Worm (Caenorhabditis elegans) whole organism, mixed stage, embryonic: Measurements from ENCODE around the gene F45E1.5.

ENCODE experiments used
- blmp-1 ChIP-seq: fragments of 150-350 bp; optimal IDR thresholded peaks from 2 replicates; lab custom pipeline; 2014; ENCODE audit warnings: missing biosample characterization, missing genetic modification characterization
- elt-3 ChIP-seq: fragments of 150-350 bp; optimal IDR thresholded peaks from 2 replicates; lab custom pipeline; 2014; ENCODE audit warnings: missing biosample characterization, missing genetic modification characterization
- mep-1 ChIP-seq: fragments of 150-350 bp; optimal IDR thresholded peaks from 2 replicates; lab custom pipeline; 2017; ENCODE audit warnings: missing biosample characterization, missing genetic modification reagents, missing genetic modification characterization, inconsistent platforms
- nhr-28 ChIP-seq: fragments of 150-350 bp; optimal IDR thresholded peaks from 2 replicates; lab custom pipeline; 2014; ENCODE audit warnings: missing biosample characterization, missing genetic modification characterization
- pha-4 ChIP-seq: fragments of 150-350 bp; optimal IDR thresholded peaks from 2 replicates; lab custom pipeline; 2018; ENCODE audit warnings: missing biosample characterization, missing genetic modification reagents, missing genetic modification characterization
- unc-120 ChIP-seq: sonication (generic microtip); optimal IDR thresholded peaks from 2 replicates; lab custom pipeline; 2017; ENCODE audit warnings: missing genetic modification characterization, missing compliant biosample characterization; ENCODE audit not compliant: poor library complexity, severe bottlenecking
- unc-62 ChIP-seq: fragments of 150-350 bp; optimal IDR thresholded peaks from 2 replicates; lab custom pipeline; 2014; ENCODE audit warnings: missing biosample characterization, missing genetic modification reagents, missing genetic modification characterization

DNA sequence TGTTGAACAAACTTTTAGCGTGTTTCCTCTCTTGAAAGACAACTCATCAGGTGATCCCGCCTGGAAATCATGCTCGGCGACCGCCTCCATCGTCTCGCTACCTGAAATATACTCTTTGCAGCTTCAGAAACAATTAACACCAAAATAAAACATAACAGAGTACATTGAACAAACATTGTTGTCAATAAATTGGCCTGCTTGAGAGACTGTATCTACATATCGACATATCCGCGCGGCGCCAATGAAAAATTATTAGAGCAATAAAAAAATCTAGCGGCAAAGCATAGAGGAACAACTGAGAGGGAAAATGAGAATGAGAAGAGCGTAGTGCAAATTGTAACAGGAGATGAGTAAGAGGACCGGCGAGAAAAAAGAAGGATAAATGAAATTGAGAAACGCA is 14.9 kb upstream of the F45E1.5 start, which contains the start of gene sem-5:
- TF ChIP-seq mep-1 (tag; lab: Kevin White, UChicago) = no peak
- no peak for TF ChIP-seq blmp-1
- no peak for TF ChIP-seq unc-62 (GFP tag; lab: Kevin White, UChicago)
- no peak for TF ChIP-seq elt-3
- TF ChIP-seq pha-4 (tag; lab: Kevin White, UChicago) = no peak
- no peak for TF ChIP-seq nhr-28 (tag; lab: Kevin White, UChicago)
- TF ChIP-seq unc-120 (tag; lab: Kevin White, UChicago) = no peak
